Fruit fly (Drosophila melanogaster) whole organism, embryonic: ENCODE measurements around the gene CG15143.

Experiments used
- ATbp ChIP-seq: fragments of 200-800 bp; sonication (Bioruptor generic); optimal IDR thresholded peaks from 2 replicates; lab custom pipeline; 2017; ENCODE audit warnings: missing biosample characterization, mild to moderate bottlenecking, missing genetic modification characterization, missing genetic modification reagents
- Aef1 ChIP-seq: fragments of 200-800 bp; sonication (Bioruptor generic); IDR thresholded peaks from 3 replicates; pipeline ENCODE4 v1.3.6; 2022; ENCODE audit warnings: missing biosample characterization, missing genetic modification characterization
- CG10267 ChIP-seq: fragments of 200-800 bp; sonication (Bioruptor generic); optimal IDR thresholded peaks from 2 replicates; lab custom pipeline; 2018; ENCODE audit warnings: missing biosample characterization, mild to moderate bottlenecking, missing genetic modification characterization, moderate library complexity
- CG10979 ChIP-seq: fragments of 200-800 bp; sonication (Bioruptor generic); optimal IDR thresholded peaks from 2 replicates; lab custom pipeline; 2018; ENCODE audit warnings: missing biosample characterization, mild to moderate bottlenecking, missing genetic modification characterization, moderate library complexity
- CG11456 ChIP-seq: fragments of 200-800 bp; sonication (Bioruptor generic); IDR thresholded peaks from 3 replicates; pipeline ENCODE4 v1.3.6; 2022; ENCODE audit warnings: missing biosample characterization, missing genetic modification characterization
- CG12769 ChIP-seq: fragments of 200-800 bp; sonication (Bioruptor generic); optimal IDR thresholded peaks from 2 replicates; lab custom pipeline; 2019; ENCODE audit warnings: missing biosample characterization, mild to moderate bottlenecking, missing genetic modification characterization, moderate library complexity
- CG15601 ChIP-seq: fragments of 200-800 bp; sonication (Bioruptor generic); optimal IDR thresholded peaks from 3 replicates; lab custom pipeline; 2019; ENCODE audit warnings: missing biosample characterization, mild to moderate bottlenecking, missing genetic modification characterization, moderate library complexity
- CG16863 ChIP-seq: fragments of 200-800 bp; sonication (Bioruptor generic); optimal IDR thresholded peaks from 3 replicates; lab custom pipeline; 2016; ENCODE audit warnings: missing biosample characterization, missing genetic modification characterization
- CG17328 ChIP-seq: fragments of 200-800 bp; sonication (Bioruptor generic); IDR thresholded peaks from 2 replicates; pipeline ENCODE4 v1.3.6; 2022; ENCODE audit warnings: missing biosample characterization, missing genetic modification characterization
- CG17612 ChIP-seq: fragments of 200-800 bp; sonication (Bioruptor generic); IDR thresholded peaks from 2 replicates; pipeline ENCODE4 v1.3.6; 2022; ENCODE audit warnings: missing biosample characterization, missing genetic modification characterization
- CG18476 ChIP-seq: fragments of 200-800 bp; sonication (Bioruptor generic); optimal IDR thresholded peaks from 2 replicates; lab custom pipeline; 2016; ENCODE audit warnings: missing biosample characterization, mild to moderate bottlenecking, missing genetic modification characterization
- CG2116 ChIP-seq: fragments of 200-800 bp; sonication (Bioruptor generic); optimal IDR thresholded peaks from 3 replicates; lab custom pipeline; 2018; ENCODE audit warnings: missing biosample characterization, mild to moderate bottlenecking, missing genetic modification characterization
- CG4360 ChIP-seq: fragments of 200-800 bp; sonication (Bioruptor generic); IDR thresholded peaks from 2 replicates; pipeline ENCODE4 v1.3.6; 2022; ENCODE audit warnings: missing biosample characterization, missing genetic modification characterization
- CG4707 ChIP-seq: fragments of 200-800 bp; sonication (Bioruptor generic); optimal IDR thresholded peaks from 2 replicates; lab custom pipeline; 2018; ENCODE audit warnings: missing biosample characterization, mild to moderate bottlenecking, missing genetic modification characterization, moderate library complexity
- CG5953 ChIP-seq: fragments of 200-800 bp; sonication (Bioruptor generic); IDR thresholded peaks from 2 replicates; pipeline ENCODE4 v1.3.6; 2022; ENCODE audit warnings: missing biosample characterization, missing genetic modification characterization
- CG6175 ChIP-seq: fragments of 200-800 bp; sonication (Bioruptor generic); IDR thresholded peaks from 3 replicates; pipeline ENCODE4 v1.3.6; 2022; ENCODE audit warnings: missing biosample characterization, missing genetic modification characterization
- CG6689 ChIP-seq: fragments of 200-800 bp; sonication (Bioruptor generic); IDR thresholded peaks from 2 replicates; pipeline ENCODE4 v1.3.6; 2022; ENCODE audit warnings: missing biosample characterization, missing genetic modification characterization
- CG9215 ChIP-seq: fragments of 200-800 bp; sonication (Bioruptor generic); IDR thresholded peaks from 2 replicates; pipeline ENCODE4 v1.3.6; 2022; ENCODE audit warnings: missing biosample characterization, missing genetic modification characterization
- CG9932 ChIP-seq: fragments of 200-800 bp; sonication (Bioruptor generic); IDR thresholded peaks from 2 replicates; pipeline ENCODE4 v1.3.6; 2022; ENCODE audit warnings: missing biosample characterization, missing genetic modification characterization
- CkIIα-i1 ChIP-seq: fragments of 200-800 bp; sonication (Bioruptor generic); IDR thresholded peaks from 2 replicates; pipeline ENCODE4 v1.3.6; 2022; ENCODE audit warnings: missing biosample characterization, missing genetic modification characterization
- D19A ChIP-seq: fragments of 200-800 bp; optimal IDR thresholded peaks from 3 replicates; lab custom pipeline; 2019; ENCODE audit warnings: missing biosample characterization, mild to moderate bottlenecking, missing genetic modification characterization, moderate library complexity
- Dek ChIP-seq: fragments of 200-800 bp; sonication (Bioruptor generic); optimal IDR thresholded peaks from 3 replicates; lab custom pipeline; 2019; ENCODE audit warnings: missing biosample characterization, mild to moderate bottlenecking, missing genetic modification characterization, moderate library complexity
- Dip2 ChIP-seq: fragments of 200-800 bp; sonication (Bioruptor generic); IDR thresholded peaks from 2 replicates; pipeline ENCODE4 v1.3.6; 2022; ENCODE audit warnings: missing biosample characterization, missing genetic modification characterization
- HmgD ChIP-seq: fragments of 200-800 bp; sonication (Bioruptor generic); optimal IDR thresholded peaks from 3 replicates; lab custom pipeline; 2016; ENCODE audit warnings: missing biosample characterization, missing genetic modification characterization
- HmgZ ChIP-seq: fragments of 200-800 bp; sonication (Bioruptor generic); optimal IDR thresholded peaks from 2 replicates; lab custom pipeline; 2018; ENCODE audit warnings: missing biosample characterization, mild to moderate bottlenecking, missing genetic modification characterization
- Hr51 ChIP-seq, 2 experiments: fragments of 200-800 bp; sonication (Bioruptor generic); optimal IDR thresholded peaks; 2 replicates in 1 of 2; 3 replicates in 1 of 2; lab custom pipeline; 2016 to 2018; ENCODE audit warnings: missing biosample characterization in 2 of 2, missing genetic modification characterization in 2 of 2, mild to moderate bottlenecking in 1 of 2, moderate library complexity in 1 of 2
- NK7.1 ChIP-seq: fragments of 200-800 bp; sonication (Bioruptor generic); optimal IDR thresholded peaks from 3 replicates; lab custom pipeline; 2016; ENCODE audit warnings: missing biosample characterization, missing genetic modification characterization
- Six4 ChIP-seq: fragments of 200-800 bp; sonication (Bioruptor generic); optimal IDR thresholded peaks from 2 replicates; lab custom pipeline; 2016; ENCODE audit warnings: missing biosample characterization, missing genetic modification characterization
- Xrp1 ChIP-seq: fragments of 200-800 bp; sonication (Bioruptor generic); IDR thresholded peaks from 2 replicates; pipeline ENCODE4 v1.3.6; 2022; ENCODE audit warnings: missing biosample characterization, missing genetic modification characterization
- bcd ChIP-seq: fragments of 200-800 bp; sonication (Bioruptor generic); optimal IDR thresholded peaks from 2 replicates; lab custom pipeline; 2017; ENCODE audit warnings: missing biosample characterization, mild to moderate bottlenecking, missing genetic modification characterization
- bowl ChIP-seq: fragments of 200-800 bp; sonication (Bioruptor generic); IDR thresholded peaks from 2 replicates; pipeline ENCODE4 v1.3.6; 2022; ENCODE audit warnings: missing biosample characterization, missing genetic modification characterization
- cato ChIP-seq: fragments of 200-800 bp; sonication (Bioruptor generic); optimal IDR thresholded peaks from 2 replicates; lab custom pipeline; 2016; ENCODE audit warnings: missing biosample characterization, missing genetic modification characterization, borderline replicate concordance
- cwo ChIP-seq: fragments of 200-800 bp; sonication (Bioruptor generic); optimal IDR thresholded peaks from 3 replicates; lab custom pipeline; 2017; ENCODE audit warnings: missing biosample characterization, missing genetic modification characterization, mild to moderate bottlenecking, moderate library complexity, missing genetic modification reagents
- emc ChIP-seq: fragments of 200-800 bp; sonication (Bioruptor generic); optimal IDR thresholded peaks from 2 replicates; lab custom pipeline; 2016; ENCODE audit warnings: missing biosample characterization, missing genetic modification characterization
- ems ChIP-seq: fragments of 200-800 bp; sonication (Bioruptor generic); optimal IDR thresholded peaks from 3 replicates; lab custom pipeline; 2016; ENCODE audit warnings: missing biosample characterization, missing genetic modification characterization
- eyg ChIP-seq: fragments of 200-800 bp; sonication (Bioruptor generic); optimal IDR thresholded peaks from 3 replicates; lab custom pipeline; 2016; ENCODE audit warnings: missing biosample characterization, missing genetic modification characterization
- gcm ChIP-seq: fragments of 200-800 bp; sonication (Bioruptor generic); optimal IDR thresholded peaks from 2 replicates; lab custom pipeline; 2019; ENCODE audit warnings: missing biosample characterization, mild to moderate bottlenecking, missing genetic modification characterization, moderate library complexity
- grau ChIP-seq: fragments of 200-800 bp; optimal IDR thresholded peaks from 3 replicates; lab custom pipeline; 2019; ENCODE audit warnings: missing biosample characterization, mild to moderate bottlenecking, missing genetic modification characterization, moderate library complexity
- h ChIP-seq: fragments of >200 bp; optimal IDR thresholded peaks from 2 replicates; lab custom pipeline; 2017
- hbn ChIP-seq: fragments of 200-800 bp; sonication (Bioruptor generic); IDR thresholded peaks from 2 replicates; pipeline ENCODE4 v1.3.6; 2022; ENCODE audit warnings: missing biosample characterization, missing genetic modification characterization; ENCODE audit not compliant: partially characterized antibody
- inv ChIP-seq: fragments of 200-800 bp; sonication (Bioruptor generic); IDR thresholded peaks from 2 replicates; pipeline ENCODE4 v1.3.6; 2022; ENCODE audit warnings: missing biosample characterization, missing genetic modification characterization; ENCODE audit not compliant: partially characterized antibody
- kah ChIP-seq: fragments of 200-800 bp; sonication (Bioruptor generic); optimal IDR thresholded peaks from 2 replicates; lab custom pipeline; 2018; ENCODE audit warnings: missing biosample characterization, mild to moderate bottlenecking, missing genetic modification characterization
- lbe ChIP-seq: fragments of 200-800 bp; sonication (Bioruptor generic); optimal IDR thresholded peaks from 2 replicates; lab custom pipeline; 2016; ENCODE audit warnings: missing biosample characterization, mild to moderate bottlenecking, missing genetic modification characterization
- prd ChIP-seq, 3 experiments: fragments of >200 bp in 2 of 3; fragments of 200-800 bp in 1 of 3; sonication (Bioruptor generic) in 1 of 3; optimal IDR thresholded peaks in 2 of 3; IDR thresholded peaks in 1 of 3; 2 replicates in 2 of 3; 3 replicates in 1 of 3; pipeline versions ENCODE4 v1.3.6 to Lab custom; 2017 to 2022; ENCODE audit warnings: missing biosample characterization in 1 of 3, missing genetic modification characterization in 1 of 3
- repo ChIP-seq: fragments of 200-800 bp; sonication (Bioruptor generic); optimal IDR thresholded peaks from 2 replicates; lab custom pipeline; 2016; ENCODE audit warnings: missing biosample characterization, missing genetic modification characterization
- sima ChIP-seq: fragments of 200-800 bp; sonication (Bioruptor generic); optimal IDR thresholded peaks from 2 replicates; lab custom pipeline; 2016; ENCODE audit warnings: missing biosample characterization, missing genetic modification characterization
- slou ChIP-seq: fragments of 200-800 bp; sonication (Bioruptor generic); optimal IDR thresholded peaks from 3 replicates; lab custom pipeline; 2016; ENCODE audit warnings: missing biosample characterization, missing genetic modification characterization
- ttk ChIP-seq: fragments of 200-800 bp; sonication (Bioruptor generic); IDR thresholded peaks from 2 replicates; pipeline ENCODE4 v2.1.2; 2022; ENCODE audit warnings: missing biosample characterization, missing genetic modification characterization
- tx ChIP-seq: fragments of 200-800 bp; sonication (Bioruptor generic); optimal IDR thresholded peaks from 2 replicates; lab custom pipeline; 2016; ENCODE audit warnings: missing biosample characterization, missing genetic modification characterization

The CG15143 gene

DNA sequence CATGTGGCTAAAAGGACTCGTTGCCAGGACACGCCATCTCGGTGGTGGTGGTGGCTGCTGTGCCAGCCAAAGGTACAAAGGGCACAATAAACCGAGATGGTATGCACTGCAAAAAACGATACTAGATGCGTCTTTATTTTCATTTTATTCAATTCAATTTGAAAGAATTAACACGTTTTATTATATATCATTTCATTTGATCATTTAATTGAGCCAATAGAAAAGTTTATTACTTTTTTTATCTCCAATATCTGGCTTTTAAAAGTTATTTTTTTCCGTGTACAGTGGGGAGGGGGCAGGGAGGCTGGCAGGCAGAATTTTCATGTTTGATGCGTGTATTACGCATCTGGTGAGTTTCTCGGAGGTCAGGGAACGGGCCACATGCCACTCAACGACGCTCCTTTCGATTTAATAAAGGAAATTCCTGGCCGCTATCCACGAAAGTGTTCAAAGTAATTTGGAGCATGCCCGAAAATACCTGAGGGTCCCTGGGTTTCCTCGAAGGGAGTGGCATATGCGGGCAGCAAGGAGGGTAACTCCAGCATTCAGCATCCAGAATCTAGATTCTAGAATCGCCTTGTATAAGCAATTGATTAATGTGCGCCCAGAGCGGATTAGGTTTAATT, 10.1 kb downstream of the CG15143 start (continued):
- TF ChIP-seq Hr51 (GFP tag; optimal IDR thresholded peaks at IDR 0.05; lab: Kevin White, UChicago) (peak; percentile 67 to 89), eyg (GFP tag; lab: Kevin White, UChicago) (peak; percentile 20), repo (peak; percentile 60), CG9215 (GFP tag; lab: Robert Waterston, UW) (peak; percentile 73), CG4707 (peak; percentile 72), CG17612 (GFP tag; lab: Robert Waterston, UW) (peak; percentile 38), CG11456 (peak; percentile 60; the same call in 2 of the 3 replicates), lbe (GFP tag; lab: Kevin White, UChicago) (no peak), sima (peak; percentile 35), tx (peak; percentile 32), CG10979 (tag; lab: Kevin White, UChicago) (peak; percentile 95), ttk (GFP tag; lab: Robert Waterston, UW) (peak; percentile 86), kah (GFP tag; lab: Kevin White, UChicago) (peak; percentile 79), CG16863 (GFP tag; lab: Kevin White, UChicago) (peak; percentile 79), bowl (GFP tag; lab: Robert Waterston, UW) (peak; percentile 64; the same call in 1 of the 2 replicates), bcd (GFP tag; lab: Kevin White, UChicago) (peak; percentile 87), Six4 (GFP tag; lab: Kevin White, UChicago) (peak; percentile 76), gcm (GFP tag; lab: Kevin White, UChicago) (peak; percentile 90), prd (optimal IDR thresholded peaks at IDR 0.05; lab: Kevin White, UChicago) (no peak), prd (GFP tag; IDR thresholded peaks at IDR 0.05; lab: Robert Waterston, UW) (peak; percentile 91), inv (GFP tag; lab: Robert Waterston, UW) (no peak), grau (tag; lab: Kevin White, UChicago) (peak; percentile 89), CG4360 (peak; percentile 53; the same call in 1 of the 2 replicates), h (lab: Kevin White, UChicago) (no peak), CG2116 (peak; percentile 39), Dip2 (GFP tag; lab: Robert Waterston, UW) (0 out of 2 replicates have a peak, but pooled peaks have one; percentile 8), CG10267 (tag; lab: Kevin White, UChicago) (peak; percentile 87), emc (GFP tag; lab: Kevin White, UChicago) (no peak), Dek (tag; lab: Kevin White, UChicago) (peak; percentile 83), slou (peak; percentile 85), cwo (GFP tag; lab: Kevin White, UChicago) (peak; percentile 83), ATbp (GFP tag; lab: Kevin White, UChicago) (peak; percentile 89), D19A (tag; lab: Kevin White, UChicago) (peak; percentile 89), ems (GFP tag; lab: Kevin White, UChicago) (peak; percentile 80), HmgD (GFP tag; lab: Kevin White, UChicago) (no peak), CG6689 (GFP tag; lab: Robert Waterston, UW) (peak; percentile 90), Xrp1 (GFP tag; lab: Robert Waterston, UW) (peak; percentile 95), CG12769 (tag; lab: Kevin White, UChicago) (no peak), CG18476 (GFP tag; lab: Kevin White, UChicago) (peak; percentile 82), CG17328 (peak; percentile 85), cato (GFP tag; lab: Kevin White, UChicago) (peak; percentile 59), CG9932 (GFP tag; lab: Robert Waterston, UW) (peak; percentile 69), CkIIα-i1 (GFP tag; lab: Robert Waterston, UW) (no peak), CG6175 (GFP tag; lab: Robert Waterston, UW) (0 out of 3 replicates have a peak, but pooled peaks have one; percentile 34), CG15601 (tag; lab: Kevin White, UChicago) (peak; percentile 91), hbn (no peak), HmgZ (tag; lab: Kevin White, UChicago) (peak; percentile 79), NK7.1 (GFP tag; lab: Kevin White, UChicago) (peak; percentile 57), Aef1 (GFP tag; lab: Robert Waterston, UW) (peak; percentile 71), CG5953 (0 out of 2 replicates have a peak, but pooled peaks have one; percentile 23)
